Worm (Caenorhabditis elegans) whole organism, L2 larva: ENCODE results near the gene tpp-2.

Experiments
- C34F6.9 ChIP-seq: fragments of 150-350 bp; optimal IDR thresholded peaks from 2 replicates; lab custom pipeline; 2014; ENCODE audit warnings: missing biosample characterization, missing genetic modification characterization
- F13H6.1 ChIP-seq: sonication (generic microtip); optimal IDR thresholded peaks from 2 replicates; lab custom pipeline; 2016; ENCODE audit warnings: missing genetic modification characterization, missing compliant biosample characterization
- R02D3.7 ChIP-seq: fragments of 150-350 bp; optimal IDR thresholded peaks from 2 replicates; lab custom pipeline; 2014; ENCODE audit warnings: missing biosample characterization, missing genetic modification characterization
- Y55F3AM.14 ChIP-seq: fragments of 200-800 bp; sonication (Bioruptor generic); optimal IDR thresholded peaks from 2 replicates; lab custom pipeline; 2018; ENCODE audit warnings: mild to moderate bottlenecking, missing genetic modification characterization, missing compliant biosample characterization
- ama-1 ChIP-seq: fragments of 150-350 bp; optimal IDR thresholded peaks from 2 replicates; lab custom pipeline; 2018; ENCODE audit warnings: inconsistent platforms
- blmp-1 ChIP-seq: sonication (generic microtip); optimal IDR thresholded peaks from 2 replicates; lab custom pipeline; 2017; ENCODE audit warnings: missing genetic modification characterization, mild to moderate bottlenecking, missing compliant biosample characterization, antibody characterized with exemption, moderate library complexity; ENCODE audit not compliant: insufficient read depth
- ceh-16 ChIP-seq: fragments of 150-350 bp; optimal IDR thresholded peaks from 2 replicates; lab custom pipeline; 2014; ENCODE audit warnings: missing biosample characterization, missing genetic modification characterization
- ceh-82 ChIP-seq: fragments of 150-350 bp; optimal IDR thresholded peaks from 2 replicates; lab custom pipeline; 2014; ENCODE audit warnings: missing biosample characterization, missing genetic modification characterization
- crh-2 ChIP-seq: sonication (generic microtip); optimal IDR thresholded peaks from 2 replicates; lab custom pipeline; 2017; ENCODE audit warnings: missing biosample characterization, missing genetic modification characterization
- dmd-4 ChIP-seq: sonication (generic microtip); optimal IDR thresholded peaks from 2 replicates; lab custom pipeline; 2017; ENCODE audit warnings: missing biosample characterization, missing genetic modification characterization
- elt-1 ChIP-seq: fragments of 150-350 bp; optimal IDR thresholded peaks from 2 replicates; lab custom pipeline; 2014; ENCODE audit warnings: missing biosample characterization, missing genetic modification characterization
- elt-3 ChIP-seq: sonication (generic microtip); optimal IDR thresholded peaks from 2 replicates; lab custom pipeline; 2017; ENCODE audit warnings: missing biosample characterization, missing genetic modification characterization
- fos-1 ChIP-seq: fragments of 150-350 bp; optimal IDR thresholded peaks from 2 replicates; lab custom pipeline; 2014; ENCODE audit warnings: missing biosample characterization, missing genetic modification characterization
- lin-11 ChIP-seq: fragments of 150-350 bp; sonication (generic microtip); optimal IDR thresholded peaks from 2 replicates; lab custom pipeline; 2014; ENCODE audit warnings: missing biosample characterization, missing genetic modification characterization, inconsistent platforms, mixed read lengths
- lin-13 ChIP-seq: fragments of 150-350 bp; optimal IDR thresholded peaks from 2 replicates; lab custom pipeline; 2014; ENCODE audit warnings: missing biosample characterization, missing genetic modification reagents, missing genetic modification characterization
- lsy-2 ChIP-seq, 2 experiments: fragments of 150-350 bp in 1 of 2; sonication (generic microtip) in 1 of 2; optimal IDR thresholded peaks; 2 replicates each; lab custom pipeline; 2014 to 2017; ENCODE audit warnings: missing biosample characterization in 2 of 2, missing genetic modification characterization in 2 of 2
- mab-5 ChIP-seq: fragments of 150-350 bp; optimal IDR thresholded peaks from 2 replicates; lab custom pipeline; 2014; ENCODE audit warnings: missing biosample characterization, missing genetic modification characterization
- nhr-10 ChIP-seq: sonication (generic microtip); optimal IDR thresholded peaks from 2 replicates; lab custom pipeline; 2017; ENCODE audit warnings: missing biosample characterization, missing genetic modification characterization
- nhr-11 ChIP-seq: fragments of 150-350 bp; optimal IDR thresholded peaks from 2 replicates; lab custom pipeline; 2014; ENCODE audit warnings: missing biosample characterization, missing genetic modification characterization
- nhr-12 ChIP-seq: fragments of 150-350 bp; optimal IDR thresholded peaks from 2 replicates; lab custom pipeline; 2014; ENCODE audit warnings: missing biosample characterization, missing genetic modification characterization
- nhr-129 ChIP-seq: fragments of 150-350 bp; optimal IDR thresholded peaks from 2 replicates; lab custom pipeline; 2014; ENCODE audit warnings: missing biosample characterization, missing genetic modification characterization
- nhr-21 ChIP-seq: fragments of 150-350 bp; optimal IDR thresholded peaks from 2 replicates; lab custom pipeline; 2014; ENCODE audit warnings: missing biosample characterization, missing genetic modification characterization
- nhr-23 ChIP-seq: fragments of 150-350 bp; optimal IDR thresholded peaks from 2 replicates; lab custom pipeline; 2014; ENCODE audit warnings: missing biosample characterization, missing genetic modification reagents, missing genetic modification characterization
- nhr-237 ChIP-seq: fragments of 150-350 bp; optimal IDR thresholded peaks from 2 replicates; lab custom pipeline; 2014; ENCODE audit warnings: missing biosample characterization, missing genetic modification characterization
- nhr-25 ChIP-seq: fragments of 150-350 bp; sonication (generic microtip); optimal IDR thresholded peaks from 3 replicates; lab custom pipeline; 2014; ENCODE audit warnings: missing biosample characterization, missing genetic modification characterization
- nhr-77 ChIP-seq: fragments of 150-350 bp; optimal IDR thresholded peaks from 2 replicates; lab custom pipeline; 2014; ENCODE audit warnings: missing biosample characterization, missing genetic modification characterization
- sem-4 ChIP-seq: fragments of 150-350 bp; optimal IDR thresholded peaks from 2 replicates; lab custom pipeline; 2014; ENCODE audit warnings: missing biosample characterization, missing genetic modification reagents, missing genetic modification characterization
- skn-1 ChIP-seq: sonication (generic microtip); optimal IDR thresholded peaks from 2 replicates; lab custom pipeline; 2017; ENCODE audit warnings: missing biosample characterization, missing genetic modification characterization
- sma-9 ChIP-seq, 2 experiments: fragments of 150-350 bp in 1 of 2; sonication (generic microtip) in 1 of 2; optimal IDR thresholded peaks; 2 replicates each; lab custom pipeline; 2014 to 2016; ENCODE audit warnings: missing genetic modification characterization in 2 of 2, mild to moderate bottlenecking in 1 of 2, missing biosample characterization in 1 of 2, missing compliant biosample characterization in 1 of 2, missing genetic modification reagents in 1 of 2, moderate library complexity in 1 of 2
- snpc-4 ChIP-seq: fragments of 150-350 bp; optimal IDR thresholded peaks from 2 replicates; lab custom pipeline; 2014; ENCODE audit warnings: missing biosample characterization, missing genetic modification characterization
- unc-39 ChIP-seq: fragments of 150-350 bp; optimal IDR thresholded peaks from 2 replicates; lab custom pipeline; 2014; ENCODE audit warnings: missing biosample characterization, missing genetic modification characterization
- unc-55 ChIP-seq: fragments of 150-350 bp; sonication (generic microtip); optimal IDR thresholded peaks from 3 replicates; lab custom pipeline; 2014; ENCODE audit warnings: missing biosample characterization, missing genetic modification reagents, missing genetic modification characterization
- zag-1 ChIP-seq: fragments of 150-350 bp; optimal IDR thresholded peaks from 2 replicates; lab custom pipeline; 2014; ENCODE audit warnings: missing biosample characterization, missing genetic modification characterization
- ztf-4 ChIP-seq: fragments of 150-350 bp; optimal IDR thresholded peaks from 2 replicates; lab custom pipeline; 2014; ENCODE audit warnings: missing biosample characterization, missing genetic modification characterization

The tpp-2 gene

DNA sequence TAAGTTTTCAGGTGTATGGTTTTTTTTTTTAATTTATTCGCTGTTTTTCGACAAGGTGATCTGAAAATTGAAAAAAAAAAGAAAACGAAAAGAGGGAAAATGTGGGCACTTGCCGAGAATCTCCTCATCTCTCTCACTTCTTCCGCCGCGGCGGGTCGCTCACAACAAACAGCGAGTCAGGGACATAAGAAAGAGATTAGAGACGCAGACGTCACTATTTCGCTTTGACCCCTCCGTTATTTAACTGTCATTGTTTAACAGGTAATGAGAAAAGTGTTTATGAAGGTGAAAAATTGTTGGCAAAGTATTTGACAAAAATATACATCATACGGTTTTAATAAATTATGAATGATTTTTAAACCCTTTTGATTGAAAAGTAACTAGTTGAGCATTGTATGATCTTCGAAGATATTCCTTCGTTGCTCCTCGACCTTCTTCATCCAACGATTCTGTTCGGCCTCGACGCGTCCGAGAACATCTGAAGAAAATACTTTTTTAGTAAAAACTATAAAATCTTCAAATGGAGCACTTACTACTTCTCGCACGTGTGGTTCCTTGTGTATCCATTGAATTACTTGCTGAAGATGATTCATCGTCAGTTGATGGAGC lies 51.3 kb downstream of the tpp-2 start:
- TF ChIP-seq crh-2 (tag; lab: Kevin White, UChicago) (peak; percentile 2), nhr-21 (tag; lab: Kevin White, UChicago) (no peak), fos-1 (tag; lab: Kevin White, UChicago) (peak; percentile 15), mab-5 (tag; lab: Kevin White, UChicago) (no peak), elt-1 (tag; lab: Kevin White, UChicago) (no peak), nhr-10 (no peak), sem-4 (tag; lab: Kevin White, UChicago) (peak; percentile 17), lsy-2 (tag; optimal IDR thresholded peaks at IDR 0.05; lab: Kevin White, UChicago) (peak in 1 of 2 experiments; percentile 26), F13H6.1 (tag; lab: Kevin White, UChicago) (peak; percentile 2), nhr-25 (tag; lab: Kevin White, UChicago) (peak; percentile 60), sma-9 (GFP tag; optimal IDR thresholded peaks at IDR 0.05; lab: Kevin White, UChicago) (no peak), sma-9 (tag; optimal IDR thresholded peaks at IDR 0.05; lab: Kevin White, UChicago) (no peak), blmp-1 (tag; lab: Kevin White, UChicago) (peak; percentile 45), unc-55 (GFP tag; lab: Kevin White, UChicago) (peak; percentile 17), dmd-4 (tag; lab: Kevin White, UChicago) (no peak), lin-13 (GFP tag; lab: Kevin White, UChicago) (peak; percentile 15), nhr-77 (tag; lab: Kevin White, UChicago) (no peak), C34F6.9 (tag; lab: Kevin White, UChicago) (peak; percentile 44)
- TF ChIP-seq, all 48 proteins: peak for 10

DNA sequence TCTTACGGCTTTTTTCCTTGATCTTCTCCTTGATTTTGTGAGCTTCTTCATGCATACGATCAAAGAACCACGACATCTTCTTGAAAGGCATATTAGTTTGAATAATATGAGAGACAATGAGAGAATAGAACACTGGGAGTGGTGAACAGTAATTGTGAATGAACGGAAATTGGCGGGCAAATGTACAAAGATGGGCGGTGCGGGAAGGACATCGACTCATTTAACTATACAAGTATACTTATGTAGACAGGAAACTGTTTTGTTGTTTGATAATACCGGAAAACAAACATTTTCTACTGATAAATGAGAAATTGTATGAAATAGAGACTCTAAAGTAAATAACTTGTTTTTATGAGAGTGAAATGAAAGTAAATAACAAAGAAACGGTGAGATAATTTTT lies 52.3 kb downstream of the tpp-2 start, which contains the start of gene R12C12.5:
Gene R12C12.5 (minus strand): TSS at position 101 of the 400 bp plus-strand sequence.
- TF ChIP-seq nhr-237 (tag; lab: Kevin White, UChicago) (no peak), zag-1 (tag; lab: Kevin White, UChicago) (no peak), lin-11 (tag; lab: Kevin White, UChicago) (no peak), nhr-129 (no peak), unc-55 (GFP tag; lab: Kevin White, UChicago) (no peak), F13H6.1 (tag; lab: Kevin White, UChicago) (no peak), Y55F3AM.14 (GFP tag; lab: Kevin White, UChicago) (no peak), nhr-25 (tag; lab: Kevin White, UChicago) (no peak), ceh-16 (tag; lab: Kevin White, UChicago) (no peak), R02D3.7 (no peak), unc-39 (no peak), dmd-4 (tag; lab: Kevin White, UChicago) (no peak), lin-13 (GFP tag; lab: Kevin White, UChicago) (no peak), ama-1 (lab: Kevin White, UChicago) (no peak), C34F6.9 (tag; lab: Kevin White, UChicago) (no peak), ceh-82 (tag; lab: Kevin White, UChicago) (no peak), lsy-2 (tag; optimal IDR thresholded peaks at IDR 0.05; lab: Kevin White, UChicago) (no peak)

DNA sequence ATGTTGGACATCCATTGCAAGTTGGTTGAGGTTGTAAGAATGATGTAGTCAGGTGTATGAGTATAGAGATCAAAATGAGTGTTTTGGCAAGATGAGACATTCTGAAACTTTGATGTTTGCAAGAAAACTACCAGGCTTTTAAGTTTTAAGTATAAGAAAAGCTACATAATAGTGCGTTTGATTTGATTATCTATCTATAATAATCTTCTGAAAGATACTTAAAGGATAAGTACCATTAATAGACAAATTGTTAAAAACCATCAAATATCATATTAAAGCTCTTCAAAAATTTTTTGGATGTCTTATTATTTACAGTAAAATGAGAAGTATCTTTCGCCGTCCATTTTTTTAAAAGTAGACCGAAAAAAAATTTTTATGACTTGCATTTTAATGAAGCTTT lies 54.2 kb downstream of the tpp-2 start, which contains the start of gene R12C12.10:
Gene R12C12.10 (minus strand): TSS at position 101 of the 400 bp plus-strand sequence.
- TF ChIP-seq lin-13 (GFP tag; lab: Kevin White, UChicago) (no peak), snpc-4 (tag; lab: Kevin White, UChicago) (no peak), ceh-16 (tag; lab: Kevin White, UChicago) (no peak), elt-3 (tag; lab: Kevin White, UChicago) (no peak), skn-1 (tag; lab: Kevin White, UChicago) (no peak), Y55F3AM.14 (GFP tag; lab: Kevin White, UChicago) (no peak), nhr-11 (tag; lab: Kevin White, UChicago) (no peak), blmp-1 (tag; lab: Kevin White, UChicago) (no peak), F13H6.1 (tag; lab: Kevin White, UChicago) (no peak), ztf-4 (tag; lab: Kevin White, UChicago) (no peak), nhr-23 (tag; lab: Kevin White, UChicago) (no peak), fos-1 (tag; lab: Kevin White, UChicago) (no peak), dmd-4 (tag; lab: Kevin White, UChicago) (no peak), lsy-2 (tag; optimal IDR thresholded peaks at IDR 0.05; lab: Kevin White, UChicago) (no peak), nhr-12 (tag; lab: Kevin White, UChicago) (no peak)
